Worm (Caenorhabditis elegans): ENCODE results near the gene F15D4.2.

- TF ChIP-seq nfya-1 (tag; optimal IDR thresholded peaks at IDR 0.05; ENCODE audit: insufficient read depth) = no peak
- TF ChIP-seq snpc-4 (tag; optimal IDR thresholded peaks at IDR 0.05) = no peak
These were observed 45.2 kb upstream of the F15D4.2 start for ce11 chrII:13170696-13171095.

All from whole organism, L3 larva.